Fruit fly (Drosophila melanogaster): ENCODE results near the gene ND-13B.

ND-13B gene

DNA sequence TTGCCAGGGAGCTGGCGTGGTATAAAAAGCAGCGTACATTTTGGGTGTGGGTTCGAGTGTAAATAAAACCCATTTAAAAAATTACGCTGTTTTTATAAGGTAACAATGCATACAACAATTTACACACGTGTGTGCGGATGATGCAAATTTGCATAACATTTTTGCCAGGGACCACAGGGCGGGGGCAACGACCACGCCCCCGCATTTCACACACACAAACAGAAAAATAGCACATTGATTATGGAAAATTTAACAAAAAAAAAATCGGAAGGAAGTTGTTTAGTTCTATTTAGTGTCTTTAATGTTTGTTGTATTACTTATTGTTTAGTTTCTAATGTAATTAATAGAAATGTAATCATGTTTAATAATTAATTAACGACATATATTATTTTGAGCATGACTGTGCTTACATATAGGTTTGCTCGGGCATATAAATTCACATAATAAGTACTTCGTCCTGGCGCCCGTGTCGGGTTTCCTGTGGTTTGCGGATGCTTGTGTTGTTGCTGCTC, 10.6 kb upstream of the ND-13B start:
- no peak for TF ChIP-seq sage (GFP tag; optimal IDR thresholded peaks at IDR 0.05)
- TF ChIP-seq fru (GFP tag; optimal IDR thresholded peaks at IDR 0.05): peak; percentile 27
- no peak for TF ChIP-seq brk (GFP tag; optimal IDR thresholded peaks at IDR 0.05)
- TF ChIP-seq Sp1 (GFP tag; optimal IDR thresholded peaks at IDR 0.05): peak; percentile 43
- peak; percentile 24 for TF ChIP-seq OdsH (GFP tag; optimal IDR thresholded peaks at IDR 0.05)
- TF ChIP-seq Dfd (GFP tag; optimal IDR thresholded peaks at IDR 0.05): no peak
- TF ChIP-seq lola (GFP tag; optimal IDR thresholded peaks at IDR 0.05): no peak
- TF ChIP-seq Hnf4 (GFP tag; optimal IDR thresholded peaks at IDR 0.05): no peak
- TF ChIP-seq h (GFP tag; optimal IDR thresholded peaks at IDR 0.05): peak; percentile 9
- TF ChIP-seq foxo (GFP tag; optimal IDR thresholded peaks at IDR 0.05): peak in 1 of 2 experiments; percentile 42
- TF ChIP-seq HLH106 (tag; optimal IDR thresholded peaks at IDR 0.05): peak; percentile 34
- TF ChIP-seq Abd-B (GFP tag; optimal IDR thresholded peaks at IDR 0.05): no peak

DNA sequence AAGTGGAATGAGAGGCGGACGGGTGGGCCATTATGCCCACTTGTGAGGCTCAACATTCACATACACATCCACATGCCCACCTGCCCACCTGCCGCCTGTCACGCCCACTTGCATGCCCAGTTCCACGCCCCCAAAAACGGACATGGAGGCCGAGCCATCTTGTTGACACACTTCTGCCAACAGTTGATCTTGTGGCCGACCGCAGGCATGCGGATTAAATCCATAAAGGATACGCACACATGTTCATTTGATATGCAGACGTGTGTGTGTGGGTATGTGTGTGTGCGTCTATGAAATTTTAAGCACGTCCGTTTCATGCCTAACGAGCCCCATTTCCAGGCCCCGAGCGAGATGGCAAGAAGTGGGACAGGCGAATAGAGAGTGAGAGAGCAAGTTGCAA, 8.3 kb upstream of the ND-13B start:
- TF ChIP-seq N (GFP tag; optimal IDR thresholded peaks at IDR 0.05) (no peak), dsf (GFP tag; optimal IDR thresholded peaks at IDR 0.05; ENCODE audit: borderline replicate concordance) (no peak), Hnf4 (GFP tag; optimal IDR thresholded peaks at IDR 0.05) (no peak), Mio (GFP tag; optimal IDR thresholded peaks at IDR 0.05) (no peak), sage (GFP tag; optimal IDR thresholded peaks at IDR 0.05) (no peak), brk (GFP tag; optimal IDR thresholded peaks at IDR 0.05) (no peak), usp (GFP tag; optimal IDR thresholded peaks at IDR 0.05) (no peak)

DNA sequence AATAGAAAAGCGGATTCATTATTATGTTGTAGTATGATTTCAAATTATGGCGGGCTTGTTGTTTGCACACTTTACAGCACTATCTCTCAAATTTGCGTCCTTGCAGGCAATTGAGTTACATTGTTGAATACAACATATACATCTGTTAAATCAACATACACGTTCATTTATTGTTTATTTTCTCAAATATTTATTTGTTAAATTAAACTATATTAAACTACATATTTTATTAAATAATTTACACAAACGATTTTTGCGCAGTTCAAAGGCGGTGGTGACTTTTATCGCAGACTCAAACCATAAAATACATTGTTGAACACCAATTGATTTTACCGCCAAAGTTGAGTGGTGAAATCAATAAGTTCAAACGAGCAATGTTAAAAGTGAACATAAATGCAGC, 4.3 kb upstream of the ND-13B start:
- TF ChIP-seq tai (GFP tag; optimal IDR thresholded peaks at IDR 0.05) (peak; percentile 8), Sp1 (GFP tag; optimal IDR thresholded peaks at IDR 0.05) (no peak), Jra (GFP tag; optimal IDR thresholded peaks at IDR 0.05) (no peak), Myc (optimal IDR thresholded peaks at IDR 0.05) (peak; percentile 67), dmrt93B (GFP tag; optimal IDR thresholded peaks at IDR 0.05) (peak; percentile 15), lola (GFP tag; optimal IDR thresholded peaks at IDR 0.05) (no peak), OdsH (GFP tag; optimal IDR thresholded peaks at IDR 0.05) (no peak), foxo (GFP tag; optimal IDR thresholded peaks at IDR 0.05) (no peak), HLH106 (tag; optimal IDR thresholded peaks at IDR 0.05) (peak; percentile 29)

DNA sequence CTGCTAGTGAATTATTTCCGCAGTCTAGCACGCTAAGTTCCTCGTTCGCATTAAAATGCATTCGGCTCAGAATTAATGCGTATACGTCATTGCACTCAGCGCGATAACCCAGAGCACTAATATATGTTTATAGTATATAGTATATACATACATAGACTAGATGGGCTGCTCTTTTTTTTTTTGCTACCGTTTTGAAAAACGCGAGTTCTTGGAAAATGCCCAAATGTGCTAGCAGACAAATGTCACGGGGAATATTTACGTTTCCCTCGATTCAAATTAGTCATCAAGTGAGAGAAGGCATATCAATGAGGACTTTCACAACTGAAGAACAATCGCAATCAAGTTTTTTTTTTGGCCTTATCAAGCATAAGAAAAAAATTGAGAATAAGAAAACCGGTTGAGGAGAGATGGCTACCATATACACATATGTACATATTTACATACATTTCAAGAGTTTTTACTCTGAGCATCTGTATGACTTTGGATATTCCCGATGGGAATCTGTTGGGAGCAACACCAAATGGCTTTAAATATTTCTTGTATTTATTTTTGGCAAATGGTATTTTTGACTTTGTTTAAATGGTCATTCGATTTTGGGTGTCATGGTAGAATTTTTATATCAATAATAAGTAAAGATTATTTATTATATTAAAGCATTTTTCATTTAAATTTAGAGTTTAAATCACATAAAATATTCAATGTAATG, 3.7 kb upstream of the ND-13B start:
- no peak for TF ChIP-seq dl (GFP tag; optimal IDR thresholded peaks at IDR 0.05; ENCODE audit: insufficient read depth in 1 of 2, partially characterized antibody in 2 of 2)
- no peak for TF ChIP-seq Hr78 (GFP tag; optimal IDR thresholded peaks at IDR 0.05)
- TF ChIP-seq brk (GFP tag; optimal IDR thresholded peaks at IDR 0.05): peak; percentile 46
- TF ChIP-seq lola (GFP tag; optimal IDR thresholded peaks at IDR 0.05): no peak
- no peak for TF ChIP-seq psq (GFP tag; optimal IDR thresholded peaks at IDR 0.05)
- no peak for TF ChIP-seq Dif (GFP tag; optimal IDR thresholded peaks at IDR 0.05; ENCODE audit: partially characterized antibody)
- peak; percentile 7 for TF ChIP-seq rgr (GFP tag; optimal IDR thresholded peaks at IDR 0.05)
- TF ChIP-seq Rel (GFP tag; optimal IDR thresholded peaks at IDR 0.05): no peak
- TF ChIP-seq Rel (tag; optimal IDR thresholded peaks at IDR 0.05): peak; percentile 56
- no peak for TF ChIP-seq Dfd (GFP tag; optimal IDR thresholded peaks at IDR 0.05)
- peak; percentile 3 for TF ChIP-seq ey (GFP tag; optimal IDR thresholded peaks at IDR 0.05)
- TF ChIP-seq usp (GFP tag; optimal IDR thresholded peaks at IDR 0.05): no peak

DNA sequence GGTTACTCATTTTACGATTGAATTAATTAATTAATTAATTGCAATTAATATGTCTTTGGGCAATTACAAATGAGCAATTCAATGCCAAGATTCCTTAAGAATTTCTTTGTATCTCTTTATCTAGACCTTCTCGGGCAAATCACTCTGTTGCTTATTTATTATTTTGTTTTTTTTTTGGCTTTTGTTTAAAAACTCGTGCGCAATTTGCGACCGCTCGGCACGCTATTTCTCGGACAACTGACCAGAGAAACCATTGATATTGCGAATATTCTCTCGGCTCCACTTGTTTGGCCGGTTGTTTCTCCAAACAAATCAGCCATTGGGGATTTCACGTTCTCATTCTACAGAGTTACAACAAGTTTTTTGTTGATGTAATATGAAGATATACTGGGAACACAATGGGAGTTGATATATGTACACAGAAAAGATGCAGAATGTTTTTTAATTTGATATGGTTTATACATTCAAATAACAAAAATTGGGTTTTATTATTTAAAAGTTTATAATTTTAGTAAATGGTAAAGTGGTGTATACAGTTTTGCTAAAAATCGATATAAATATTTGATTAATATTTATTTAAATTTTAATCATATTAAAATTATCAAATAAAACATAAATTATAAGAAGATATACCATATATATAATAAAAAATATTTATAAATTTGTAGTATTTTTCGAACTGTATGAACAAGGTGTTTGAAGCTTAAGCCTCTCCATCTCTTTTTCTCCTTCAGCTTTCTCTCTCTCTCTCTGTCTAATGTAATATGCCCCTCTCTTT, 2.9 kb upstream of the ND-13B start, which contains the start of gene NijA:
Gene NijA, minus strand, starts transcription at position 243 of the 778 bp plus-strand sequence.
- TF ChIP-seq Rel (GFP tag; optimal IDR thresholded peaks at IDR 0.05) (no peak), Rel (tag; optimal IDR thresholded peaks at IDR 0.05) (peak; percentile 90), Vsx2 (GFP tag; optimal IDR thresholded peaks at IDR 0.05; ENCODE audit: partially characterized antibody) (peak; percentile 42), sv (GFP tag; optimal IDR thresholded peaks at IDR 0.05) (no peak), Dif (GFP tag; optimal IDR thresholded peaks at IDR 0.05; ENCODE audit: partially characterized antibody) (peak; percentile 35), sage (GFP tag; optimal IDR thresholded peaks at IDR 0.05) (peak; percentile 38), br (GFP tag; optimal IDR thresholded peaks at IDR 0.05) (no peak), jim (GFP tag; optimal IDR thresholded peaks at IDR 0.05) (peak; percentile 65), dmrt93B (GFP tag; optimal IDR thresholded peaks at IDR 0.05) (no peak), ey (GFP tag; optimal IDR thresholded peaks at IDR 0.05) (no peak), Hr83 (GFP tag; optimal IDR thresholded peaks at IDR 0.05; ENCODE audit: poor library complexity, severe bottlenecking) (peak; percentile 55), Hr78 (GFP tag; optimal IDR thresholded peaks at IDR 0.05) (no peak), Myc (optimal IDR thresholded peaks at IDR 0.05) (no peak), foxo (GFP tag; optimal IDR thresholded peaks at IDR 0.05) (peak in 1 of 2 experiments; percentile 69), lola (GFP tag; optimal IDR thresholded peaks at IDR 0.05) (no peak), woc (GFP tag; optimal IDR thresholded peaks at IDR 0.05) (no peak), GATAd (GFP tag; optimal IDR thresholded peaks at IDR 0.05) (no peak), h (GFP tag; optimal IDR thresholded peaks at IDR 0.05) (no peak), CG9705 (GFP tag; optimal IDR thresholded peaks at IDR 0.05) (no peak), CG32264 (GFP tag; optimal IDR thresholded peaks at IDR 0.05) (no peak), dsf (GFP tag; optimal IDR thresholded peaks at IDR 0.05; ENCODE audit: borderline replicate concordance) (no peak), Dfd (GFP tag; optimal IDR thresholded peaks at IDR 0.05) (no peak), brk (GFP tag; optimal IDR thresholded peaks at IDR 0.05) (no peak), usp (GFP tag; optimal IDR thresholded peaks at IDR 0.05) (no peak)

All from whole organism, wandering third instar larva.